Worm (Caenorhabditis elegans): ENCODE measurements around the gene cutl-23.

DNA sequence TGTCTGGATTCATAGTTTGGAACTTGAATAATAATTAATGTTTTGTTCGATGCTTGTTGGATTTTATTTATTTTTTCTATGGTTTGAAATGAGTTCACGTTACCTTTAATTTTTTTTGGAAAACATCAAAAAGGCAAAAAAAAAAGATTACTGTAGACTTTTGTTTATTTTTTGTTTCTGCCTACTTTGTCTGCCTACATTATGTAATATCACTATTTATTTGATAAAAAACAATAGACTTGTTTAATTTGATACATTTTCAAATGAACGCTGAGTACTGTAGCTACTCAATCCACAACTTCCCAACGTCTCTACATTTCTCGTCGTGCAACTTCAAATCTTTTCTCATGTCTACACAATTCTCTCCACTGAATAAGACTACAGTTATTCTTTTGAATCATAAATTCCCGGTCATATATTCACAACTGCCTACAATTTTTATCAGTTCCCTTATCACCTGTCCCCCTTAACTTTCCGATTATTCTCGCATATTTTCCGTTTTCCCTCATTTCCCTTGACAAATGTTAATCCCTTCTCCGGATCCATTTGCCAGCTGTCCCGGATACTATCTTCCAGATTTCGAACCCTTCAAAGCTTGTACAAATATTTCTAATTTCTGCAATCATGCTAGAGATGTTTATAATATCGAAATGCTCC lies 38.9 kb upstream of the cutl-23 start, which contains the start of the genes B0244.9 and B0244.7:
- no peak for TF ChIP-seq elt-3 (tag; optimal IDR thresholded peaks at IDR 0.05)
- no peak for TF ChIP-seq nfya-1 (tag; optimal IDR thresholded peaks at IDR 0.05; ENCODE audit: insufficient read depth)

All from whole organism, L3 larva.